Worm (Caenorhabditis elegans) whole organism, mixed stage, embryonic: ENCODE results near the gene col-94.

Experiments used
- M03D4.4 ChIP-seq: sonication (generic microtip); optimal IDR thresholded peaks from 2 replicates; lab custom pipeline; 2017; ENCODE audit warnings: mild to moderate bottlenecking, missing genetic modification characterization, missing compliant biosample characterization
- bed-3 ChIP-seq: fragments of 200-800 bp; sonication (Bioruptor generic); optimal IDR thresholded peaks from 3 replicates; lab custom pipeline; 2018; ENCODE audit warnings: mild to moderate bottlenecking, missing genetic modification characterization, moderate library complexity, missing compliant biosample characterization
- ceh-39 ChIP-seq: fragments of 150-350 bp; optimal IDR thresholded peaks from 2 replicates; lab custom pipeline; 2014; ENCODE audit warnings: missing biosample characterization, missing genetic modification characterization
- ceh-43 ChIP-seq: fragments of 200-800 bp; sonication (Bioruptor generic); optimal IDR thresholded peaks from 2 replicates; lab custom pipeline; 2018; ENCODE audit warnings: mild to moderate bottlenecking, missing genetic modification characterization, moderate library complexity, missing compliant biosample characterization
- ceh-83 ChIP-seq: fragments of 200-800 bp; sonication (Bioruptor generic); optimal IDR thresholded peaks from 2 replicates; lab custom pipeline; 2018; ENCODE audit warnings: mild to moderate bottlenecking, missing genetic modification characterization, missing compliant biosample characterization
- ces-1 ChIP-seq: fragments of 150-350 bp; optimal IDR thresholded peaks from 2 replicates; lab custom pipeline; 2014; ENCODE audit warnings: missing biosample characterization, missing genetic modification reagents, missing genetic modification characterization
- cnd-1 ChIP-seq: fragments of 200-800 bp; sonication (Bioruptor generic); optimal IDR thresholded peaks from 2 replicates; lab custom pipeline; 2018; ENCODE audit warnings: mild to moderate bottlenecking, missing genetic modification characterization, missing compliant biosample characterization
- elt-1 ChIP-seq: sonication (generic microtip); optimal IDR thresholded peaks from 2 replicates; lab custom pipeline; 2017; ENCODE audit warnings: missing genetic modification characterization, mild to moderate bottlenecking, missing compliant biosample characterization, antibody characterized with exemption, moderate library complexity, borderline replicate concordance; ENCODE audit not compliant: insufficient read depth
- elt-3 ChIP-seq: fragments of 150-350 bp; optimal IDR thresholded peaks from 2 replicates; lab custom pipeline; 2014; ENCODE audit warnings: missing biosample characterization, missing genetic modification characterization
- flh-1 ChIP-seq: fragments of 200-800 bp; sonication (Bioruptor generic); optimal IDR thresholded peaks from 2 replicates; lab custom pipeline; 2018; ENCODE audit warnings: mild to moderate bottlenecking, missing genetic modification characterization, moderate library complexity, missing compliant biosample characterization
- hlh-1 ChIP-seq: fragments of 150-350 bp; optimal IDR thresholded peaks from 2 replicates; lab custom pipeline; 2014; ENCODE audit warnings: missing biosample characterization, missing genetic modification reagents, missing genetic modification characterization
- lin-13 ChIP-seq: fragments of 150-350 bp; optimal IDR thresholded peaks from 2 replicates; lab custom pipeline; 2014; ENCODE audit warnings: missing biosample characterization, missing genetic modification characterization
- lin-32 ChIP-seq: fragments of 200-800 bp; sonication (Bioruptor generic); optimal IDR thresholded peaks from 2 replicates; lab custom pipeline; 2018; ENCODE audit warnings: mild to moderate bottlenecking, missing genetic modification characterization, missing compliant biosample characterization
- lsy-2 ChIP-seq: fragments of 150-350 bp; optimal IDR thresholded peaks from 2 replicates; lab custom pipeline; 2014; ENCODE audit warnings: missing biosample characterization, missing genetic modification characterization
- mep-1 ChIP-seq: fragments of 150-350 bp; optimal IDR thresholded peaks from 2 replicates; lab custom pipeline; 2017; ENCODE audit warnings: missing biosample characterization, missing genetic modification reagents, missing genetic modification characterization, inconsistent platforms
- mls-2 ChIP-seq: sonication (generic microtip); optimal IDR thresholded peaks from 2 replicates; lab custom pipeline; 2016; ENCODE audit warnings: mild to moderate bottlenecking, missing genetic modification characterization, moderate library complexity, missing compliant biosample characterization
- nhr-2 ChIP-seq: fragments of 150-350 bp; optimal IDR thresholded peaks from 2 replicates; lab custom pipeline; 2014; ENCODE audit warnings: missing biosample characterization, missing genetic modification characterization
- nhr-237 ChIP-seq: fragments of 150-350 bp; optimal IDR thresholded peaks from 2 replicates; lab custom pipeline; 2014; ENCODE audit warnings: missing biosample characterization, missing genetic modification characterization
- sem-2 ChIP-seq: fragments of 200-800 bp; sonication (Bioruptor generic); optimal IDR thresholded peaks from 2 replicates; lab custom pipeline; 2018; ENCODE audit warnings: mild to moderate bottlenecking, missing genetic modification characterization, missing compliant biosample characterization
- snpc-4 ChIP-seq: fragments of 150-350 bp; optimal IDR thresholded peaks from 2 replicates; lab custom pipeline; 2014; ENCODE audit warnings: missing biosample characterization, missing genetic modification characterization
- sptf-1 ChIP-seq: sonication (generic microtip); optimal IDR thresholded peaks from 2 replicates; lab custom pipeline; 2017; ENCODE audit warnings: mild to moderate bottlenecking, missing genetic modification characterization, moderate library complexity, missing compliant biosample characterization
- tbx-8 ChIP-seq: fragments of 200-800 bp; sonication (Bioruptor generic); optimal IDR thresholded peaks from 2 replicates; lab custom pipeline; 2018; ENCODE audit warnings: mild to moderate bottlenecking, missing genetic modification characterization, moderate library complexity, missing compliant biosample characterization
- unc-39 ChIP-seq: fragments of 150-350 bp; optimal IDR thresholded peaks from 2 replicates; lab custom pipeline; 2014; ENCODE audit warnings: missing biosample characterization, missing genetic modification characterization
- unc-62 ChIP-seq: fragments of 150-350 bp; optimal IDR thresholded peaks from 2 replicates; lab custom pipeline; 2014; ENCODE audit warnings: missing biosample characterization, missing genetic modification reagents, missing genetic modification characterization
- zip-8 ChIP-seq: fragments of 150-350 bp; optimal IDR thresholded peaks from 2 replicates; lab custom pipeline; 2014; ENCODE audit warnings: missing biosample characterization, missing genetic modification characterization
- ztf-11 ChIP-seq: fragments of 150-350 bp; optimal IDR thresholded peaks from 2 replicates; lab custom pipeline; 2014; ENCODE audit warnings: missing biosample characterization, missing genetic modification characterization

col-94 gene

DNA sequence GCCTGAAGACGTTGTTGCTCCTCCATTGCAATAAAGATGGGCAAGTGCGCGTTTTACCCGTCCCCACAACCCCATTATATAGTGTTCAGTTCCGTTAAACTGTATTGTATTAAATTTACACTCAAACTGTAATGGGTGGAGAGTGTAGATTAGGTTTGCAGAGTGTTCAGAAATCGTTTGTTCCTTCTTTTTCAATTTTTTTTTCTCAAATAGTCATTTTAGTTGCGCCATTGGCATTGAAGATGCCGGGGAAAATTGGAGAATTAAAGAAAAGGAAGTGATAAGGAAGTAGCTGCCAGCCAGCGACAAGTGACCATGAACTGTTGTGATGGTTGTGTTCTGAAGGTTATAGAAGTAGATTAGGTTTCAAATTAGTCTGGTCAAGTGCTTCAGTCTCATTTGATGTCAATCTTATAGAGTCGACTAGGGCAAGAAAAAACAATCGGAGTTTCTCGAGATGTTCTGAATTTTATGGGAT lies 2.1 kb downstream of the col-94 start, which contains the start of gene col-93:
TSS of gene col-93 (minus strand) at position 51 of the 478 bp plus-strand sequence.
- TF ChIP-seq hlh-1 (tag; lab: Kevin White, UChicago) (no peak), mep-1 (tag; lab: Kevin White, UChicago) (no peak), sptf-1 (tag; lab: Kevin White, UChicago) (no peak), cnd-1 (tag; lab: Kevin White, UChicago) (no peak), ztf-11 (no peak)

ce11 chrIII:10983153-10983552 lies 4.5 kb downstream of the col-94 start, which contains the start of gene col-92:
TSS of gene col-92 (minus strand) at chrIII:10983253.
- TF ChIP-seq tbx-8 (GFP tag; lab: Kevin White, UChicago) (no peak), ces-1 (GFP tag; lab: Kevin White, UChicago) (no peak), nhr-2 (tag; lab: Kevin White, UChicago) (no peak), elt-1 (tag; lab: Kevin White, UChicago) (no peak), snpc-4 (tag; lab: Kevin White, UChicago) (no peak), ceh-43 (GFP tag; lab: Kevin White, UChicago) (no peak), sem-2 (no peak), ceh-83 (GFP tag; lab: Kevin White, UChicago) (no peak)
- TF ChIP-seq, all 35 proteins: peak for 0

DNA sequence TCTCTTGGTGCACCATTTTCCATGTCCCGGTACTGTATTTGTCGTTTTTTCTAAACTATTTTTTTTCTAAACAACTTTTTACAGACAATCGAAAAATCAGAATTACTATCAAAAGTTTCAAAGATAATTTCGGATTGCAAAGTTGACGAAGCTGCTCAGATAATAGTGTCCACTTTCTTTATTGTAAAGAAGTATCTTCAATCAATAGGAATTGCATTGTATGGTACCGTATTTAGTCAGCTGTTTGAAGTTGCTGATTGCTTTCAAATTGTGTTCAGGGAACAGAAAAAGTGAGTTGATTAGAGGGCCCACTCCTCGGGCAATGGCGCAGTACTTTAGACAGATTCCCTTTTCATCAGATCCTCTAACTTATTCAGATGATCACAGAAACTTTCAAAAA lies 6.1 kb downstream of the col-94 start:
- TF ChIP-seq elt-3 (tag; lab: Kevin White, UChicago), result no peak
- no peak for TF ChIP-seq snpc-4 (tag; lab: Kevin White, UChicago)
- TF ChIP-seq ceh-39 (tag; lab: Kevin White, UChicago), result no peak
- TF ChIP-seq zip-8, result no peak
- no peak for TF ChIP-seq ceh-83 (GFP tag; lab: Kevin White, UChicago)
- TF ChIP-seq mls-2 (tag; lab: Kevin White, UChicago), result no peak
- TF ChIP-seq cnd-1 (tag; lab: Kevin White, UChicago), result no peak
- TF ChIP-seq bed-3 (GFP tag; lab: Kevin White, UChicago), result no peak
- TF ChIP-seq lin-32 (GFP tag; lab: Kevin White, UChicago), result no peak
- no peak for TF ChIP-seq ces-1 (GFP tag; lab: Kevin White, UChicago)
- no peak for TF ChIP-seq nhr-237
- no peak for TF ChIP-seq flh-1 (GFP tag; lab: Kevin White, UChicago)
- no peak for TF ChIP-seq ceh-43 (GFP tag; lab: Kevin White, UChicago)
- TF ChIP-seq unc-62, result no peak

ce11 chrIII:10976580-10976979 lies 11.1 kb downstream of the col-94 start:
- TF ChIP-seq unc-39 (tag; lab: Kevin White, UChicago), result no peak
- TF ChIP-seq ces-1 (GFP tag; lab: Kevin White, UChicago), result no peak
- TF ChIP-seq, all 35 proteins: peak for 0

- TF ChIP-seq lsy-2 (tag; lab: Kevin White, UChicago) (no peak), bed-3 (GFP tag; lab: Kevin White, UChicago) (no peak), tbx-8 (GFP tag; lab: Kevin White, UChicago) (no peak)
Observed at ce11 chrIII:10969644-10970043, 18.0 kb downstream of the col-94 start, which contains the start of gene dhc-4. TSS of gene dhc-4 (plus strand) at chrIII:10969944.

DNA sequence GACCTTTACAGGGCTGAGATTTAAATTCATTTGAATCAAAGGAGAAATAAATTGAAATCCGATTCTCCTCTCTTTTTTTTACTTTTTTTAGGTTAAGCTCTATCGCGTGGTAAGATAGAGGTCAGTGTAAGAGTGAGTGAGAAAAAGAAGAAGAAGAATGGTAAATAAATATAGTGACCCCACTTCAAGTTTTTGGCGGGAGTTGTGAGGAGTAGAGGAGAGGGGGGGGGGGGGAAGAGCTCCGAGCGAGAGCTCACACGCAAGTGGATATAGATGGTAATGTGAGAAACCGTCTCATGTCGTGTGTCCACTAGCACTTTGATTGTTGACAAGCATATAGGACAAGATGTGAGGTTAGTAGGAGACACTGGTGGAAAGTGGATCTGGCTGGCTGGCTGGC lies 20.7 kb downstream of the col-94 start, which contains the start of gene W05B2.2:
TSS of gene W05B2.2 (minus strand) at position 101 of the 400 bp plus-strand sequence.
- TF ChIP-seq hlh-1 (tag; lab: Kevin White, UChicago) (no peak), snpc-4 (tag; lab: Kevin White, UChicago) (no peak), nhr-237 (no peak), unc-39 (tag; lab: Kevin White, UChicago) (no peak), elt-3 (tag; lab: Kevin White, UChicago) (no peak), mep-1 (tag; lab: Kevin White, UChicago) (no peak), M03D4.4 (no peak), bed-3 (GFP tag; lab: Kevin White, UChicago) (no peak), sem-2 (no peak), mls-2 (tag; lab: Kevin White, UChicago) (no peak), lin-13 (no peak), flh-1 (GFP tag; lab: Kevin White, UChicago) (no peak), lin-32 (GFP tag; lab: Kevin White, UChicago) (no peak), elt-1 (tag; lab: Kevin White, UChicago) (no peak)
- TF ChIP-seq, all 35 proteins: peak for 0
